Worm (Caenorhabditis elegans) whole organism, mixed stage, embryonic: ENCODE measurements around the gene F38A5.6.

Experiments
- M03D4.4 ChIP-seq: sonication (generic microtip); optimal IDR thresholded peaks from 2 replicates; lab custom pipeline; 2017; ENCODE audit warnings: mild to moderate bottlenecking, missing genetic modification characterization, missing compliant biosample characterization
- bed-3 ChIP-seq: fragments of 200-800 bp; sonication (Bioruptor generic); optimal IDR thresholded peaks from 3 replicates; lab custom pipeline; 2018; ENCODE audit warnings: mild to moderate bottlenecking, missing genetic modification characterization, moderate library complexity, missing compliant biosample characterization
- blmp-1 ChIP-seq: fragments of 150-350 bp; optimal IDR thresholded peaks from 2 replicates; lab custom pipeline; 2014; ENCODE audit warnings: missing biosample characterization, missing genetic modification characterization
- ceh-39 ChIP-seq: fragments of 150-350 bp; optimal IDR thresholded peaks from 2 replicates; lab custom pipeline; 2014; ENCODE audit warnings: missing biosample characterization, missing genetic modification characterization
- ceh-43 ChIP-seq: fragments of 200-800 bp; sonication (Bioruptor generic); optimal IDR thresholded peaks from 2 replicates; lab custom pipeline; 2018; ENCODE audit warnings: mild to moderate bottlenecking, missing genetic modification characterization, moderate library complexity, missing compliant biosample characterization
- ceh-83 ChIP-seq: fragments of 200-800 bp; sonication (Bioruptor generic); optimal IDR thresholded peaks from 2 replicates; lab custom pipeline; 2018; ENCODE audit warnings: mild to moderate bottlenecking, missing genetic modification characterization, missing compliant biosample characterization
- ces-1 ChIP-seq: fragments of 150-350 bp; optimal IDR thresholded peaks from 2 replicates; lab custom pipeline; 2014; ENCODE audit warnings: missing biosample characterization, missing genetic modification reagents, missing genetic modification characterization
- cnd-1 ChIP-seq: fragments of 200-800 bp; sonication (Bioruptor generic); optimal IDR thresholded peaks from 2 replicates; lab custom pipeline; 2018; ENCODE audit warnings: mild to moderate bottlenecking, missing genetic modification characterization, missing compliant biosample characterization
- drap-1 ChIP-seq: fragments of 200-800 bp; sonication (Bioruptor generic); optimal IDR thresholded peaks from 3 replicates; lab custom pipeline; 2018; ENCODE audit warnings: mild to moderate bottlenecking, missing genetic modification characterization, missing compliant biosample characterization
- elt-1 ChIP-seq: sonication (generic microtip); optimal IDR thresholded peaks from 2 replicates; lab custom pipeline; 2017; ENCODE audit warnings: missing genetic modification characterization, mild to moderate bottlenecking, missing compliant biosample characterization, antibody characterized with exemption, moderate library complexity, borderline replicate concordance; ENCODE audit not compliant: insufficient read depth
- elt-3 ChIP-seq: fragments of 150-350 bp; optimal IDR thresholded peaks from 2 replicates; lab custom pipeline; 2014; ENCODE audit warnings: missing biosample characterization, missing genetic modification characterization
- flh-1 ChIP-seq: fragments of 200-800 bp; sonication (Bioruptor generic); optimal IDR thresholded peaks from 2 replicates; lab custom pipeline; 2018; ENCODE audit warnings: mild to moderate bottlenecking, missing genetic modification characterization, moderate library complexity, missing compliant biosample characterization
- ham-2 ChIP-seq: fragments of 200-800 bp; sonication (Bioruptor generic); optimal IDR thresholded peaks from 2 replicates; lab custom pipeline; 2018; ENCODE audit warnings: mild to moderate bottlenecking, missing genetic modification characterization, missing compliant biosample characterization
- hlh-1 ChIP-seq: fragments of 150-350 bp; optimal IDR thresholded peaks from 2 replicates; lab custom pipeline; 2014; ENCODE audit warnings: missing biosample characterization, missing genetic modification reagents, missing genetic modification characterization
- lin-13 ChIP-seq: fragments of 150-350 bp; optimal IDR thresholded peaks from 2 replicates; lab custom pipeline; 2014; ENCODE audit warnings: missing biosample characterization, missing genetic modification characterization
- lin-32 ChIP-seq: fragments of 200-800 bp; sonication (Bioruptor generic); optimal IDR thresholded peaks from 2 replicates; lab custom pipeline; 2018; ENCODE audit warnings: mild to moderate bottlenecking, missing genetic modification characterization, missing compliant biosample characterization
- lsy-2 ChIP-seq: fragments of 150-350 bp; optimal IDR thresholded peaks from 2 replicates; lab custom pipeline; 2014; ENCODE audit warnings: missing biosample characterization, missing genetic modification characterization
- mab-5 ChIP-seq: fragments of 150-350 bp; optimal IDR thresholded peaks from 2 replicates; lab custom pipeline; 2014; ENCODE audit warnings: missing biosample characterization, missing genetic modification characterization
- mep-1 ChIP-seq: fragments of 150-350 bp; optimal IDR thresholded peaks from 2 replicates; lab custom pipeline; 2017; ENCODE audit warnings: missing biosample characterization, missing genetic modification reagents, missing genetic modification characterization, inconsistent platforms
- mls-2 ChIP-seq: sonication (generic microtip); optimal IDR thresholded peaks from 2 replicates; lab custom pipeline; 2016; ENCODE audit warnings: mild to moderate bottlenecking, missing genetic modification characterization, moderate library complexity, missing compliant biosample characterization
- nhr-12 ChIP-seq: fragments of 150-350 bp; optimal IDR thresholded peaks from 2 replicates; lab custom pipeline; 2014; ENCODE audit warnings: missing biosample characterization, missing genetic modification characterization
- nhr-2 ChIP-seq: fragments of 150-350 bp; optimal IDR thresholded peaks from 2 replicates; lab custom pipeline; 2014; ENCODE audit warnings: missing biosample characterization, missing genetic modification characterization
- nhr-237 ChIP-seq: fragments of 150-350 bp; optimal IDR thresholded peaks from 2 replicates; lab custom pipeline; 2014; ENCODE audit warnings: missing biosample characterization, missing genetic modification characterization
- nhr-28 ChIP-seq: fragments of 150-350 bp; optimal IDR thresholded peaks from 2 replicates; lab custom pipeline; 2014; ENCODE audit warnings: missing biosample characterization, missing genetic modification characterization
- nhr-76 ChIP-seq: sonication (generic microtip); optimal IDR thresholded peaks from 2 replicates; lab custom pipeline; 2017; ENCODE audit warnings: missing biosample characterization, missing genetic modification characterization
- pha-4 ChIP-seq: fragments of 150-350 bp; optimal IDR thresholded peaks from 2 replicates; lab custom pipeline; 2018; ENCODE audit warnings: missing biosample characterization, missing genetic modification reagents, missing genetic modification characterization
- sem-2 ChIP-seq: fragments of 200-800 bp; sonication (Bioruptor generic); optimal IDR thresholded peaks from 2 replicates; lab custom pipeline; 2018; ENCODE audit warnings: mild to moderate bottlenecking, missing genetic modification characterization, missing compliant biosample characterization
- snpc-4 ChIP-seq: fragments of 150-350 bp; optimal IDR thresholded peaks from 2 replicates; lab custom pipeline; 2014; ENCODE audit warnings: missing biosample characterization, missing genetic modification characterization
- sptf-1 ChIP-seq: sonication (generic microtip); optimal IDR thresholded peaks from 2 replicates; lab custom pipeline; 2017; ENCODE audit warnings: mild to moderate bottlenecking, missing genetic modification characterization, moderate library complexity, missing compliant biosample characterization
- tbx-8 ChIP-seq: fragments of 200-800 bp; sonication (Bioruptor generic); optimal IDR thresholded peaks from 2 replicates; lab custom pipeline; 2018; ENCODE audit warnings: mild to moderate bottlenecking, missing genetic modification characterization, moderate library complexity, missing compliant biosample characterization
- unc-120 ChIP-seq: sonication (generic microtip); optimal IDR thresholded peaks from 2 replicates; lab custom pipeline; 2017; ENCODE audit warnings: missing genetic modification characterization, missing compliant biosample characterization; ENCODE audit not compliant: poor library complexity, severe bottlenecking
- unc-39 ChIP-seq: fragments of 150-350 bp; optimal IDR thresholded peaks from 2 replicates; lab custom pipeline; 2014; ENCODE audit warnings: missing biosample characterization, missing genetic modification characterization
- unc-62 ChIP-seq: fragments of 150-350 bp; optimal IDR thresholded peaks from 2 replicates; lab custom pipeline; 2014; ENCODE audit warnings: missing biosample characterization, missing genetic modification reagents, missing genetic modification characterization
- zip-8 ChIP-seq: fragments of 150-350 bp; optimal IDR thresholded peaks from 2 replicates; lab custom pipeline; 2014; ENCODE audit warnings: missing biosample characterization, missing genetic modification characterization
- ztf-11 ChIP-seq: fragments of 150-350 bp; optimal IDR thresholded peaks from 2 replicates; lab custom pipeline; 2014; ENCODE audit warnings: missing biosample characterization, missing genetic modification characterization

Gene F38A5.6

DNA sequence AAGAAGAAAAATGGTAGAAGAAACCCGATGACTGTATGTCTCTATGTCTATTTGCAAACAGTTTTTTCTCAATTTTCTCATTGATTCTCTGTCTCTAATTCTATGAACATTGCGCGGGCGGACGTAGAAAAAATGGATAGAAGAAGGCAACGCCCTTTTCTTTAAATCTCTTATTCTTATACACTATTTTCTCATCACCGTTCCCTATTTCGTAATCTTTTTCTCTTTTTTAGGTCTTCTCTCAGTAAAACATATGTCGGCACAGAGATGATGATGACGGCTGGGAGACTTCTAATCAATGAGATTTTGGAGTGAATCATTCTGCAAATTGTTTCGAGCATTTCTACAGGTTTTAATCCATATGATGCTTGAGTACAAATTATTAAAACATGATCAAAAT, 24.9 kb upstream of the F38A5.6 start:
- TF ChIP-seq elt-3 (tag; lab: Kevin White, UChicago) = no peak
- TF ChIP-seq lin-13 (tag; lab: Kevin White, UChicago) = no peak
- TF ChIP-seq ham-2 (GFP tag; lab: Kevin White, UChicago) = no peak
- no peak for TF ChIP-seq ztf-11 (tag; lab: Kevin White, UChicago)
- TF ChIP-seq ceh-39 (tag; lab: Kevin White, UChicago) = no peak
- no peak for TF ChIP-seq bed-3 (GFP tag; lab: Kevin White, UChicago)
- no peak for TF ChIP-seq zip-8 (tag; lab: Kevin White, UChicago)
- no peak for TF ChIP-seq lsy-2 (tag; lab: Kevin White, UChicago)
- TF ChIP-seq unc-62 (GFP tag; lab: Kevin White, UChicago) = no peak
- TF ChIP-seq mab-5 (tag; lab: Kevin White, UChicago) = no peak

- no peak for TF ChIP-seq bed-3 (GFP tag; lab: Kevin White, UChicago)
- TF ChIP-seq ces-1 (GFP tag; lab: Kevin White, UChicago) = no peak
- TF ChIP-seq lin-32 = no peak
- TF ChIP-seq nhr-76 (tag; lab: Kevin White, UChicago) = no peak
- TF ChIP-seq unc-62 (GFP tag; lab: Kevin White, UChicago) = no peak
These were observed 24.1 kb upstream of the F38A5.6 start, which contains the start of gene C01B10.3 for ce11 chrIV:6621252-6621651. C01B10.3 (minus strand) TSS chrIV:6621352.

DNA sequence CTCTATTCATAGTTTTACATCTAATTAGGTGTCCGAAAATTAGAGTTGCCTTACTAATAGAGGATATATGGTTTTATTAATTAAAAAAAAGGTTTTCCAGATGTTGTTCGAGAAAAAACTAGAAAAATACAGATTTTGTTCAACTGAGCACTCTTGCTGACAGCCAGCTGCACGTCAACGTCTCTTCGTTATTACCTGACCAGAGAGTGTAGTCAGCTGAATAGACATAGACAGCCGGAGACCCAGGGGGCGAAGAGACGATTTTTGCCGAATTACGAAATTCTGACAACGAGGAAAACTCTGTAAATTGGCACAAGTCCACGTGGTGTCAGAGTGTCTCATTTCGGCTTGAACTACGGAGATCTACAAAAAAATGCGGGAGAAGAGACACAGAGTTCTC, 21.4 kb upstream of the F38A5.6 start:
- TF ChIP-seq cnd-1 (tag; lab: Kevin White, UChicago) (no peak), sem-2 (GFP tag; lab: Kevin White, UChicago) (no peak), mab-5 (tag; lab: Kevin White, UChicago) (no peak), nhr-237 (tag; lab: Kevin White, UChicago) (no peak), mep-1 (tag; lab: Kevin White, UChicago) (no peak), nhr-12 (tag; lab: Kevin White, UChicago) (no peak), unc-120 (tag; lab: Kevin White, UChicago) (no peak), ham-2 (GFP tag; lab: Kevin White, UChicago) (no peak), zip-8 (tag; lab: Kevin White, UChicago) (no peak), sptf-1 (tag; lab: Kevin White, UChicago) (no peak), flh-1 (GFP tag; lab: Kevin White, UChicago) (no peak), snpc-4 (tag; lab: Kevin White, UChicago) (no peak), mls-2 (tag; lab: Kevin White, UChicago) (no peak), drap-1 (GFP tag; lab: Kevin White, UChicago) (no peak)

- TF ChIP-seq lin-13 (tag; lab: Kevin White, UChicago) = no peak
- TF ChIP-seq ceh-39 (tag; lab: Kevin White, UChicago) = no peak
- TF ChIP-seq ham-2 (GFP tag; lab: Kevin White, UChicago) = no peak
- no peak for TF ChIP-seq tbx-8 (GFP tag; lab: Kevin White, UChicago)
- TF ChIP-seq pha-4 = no peak
- no peak for TF ChIP-seq bed-3 (GFP tag; lab: Kevin White, UChicago)
- TF ChIP-seq snpc-4 (tag; lab: Kevin White, UChicago) = no peak
- TF ChIP-seq unc-39 (tag; lab: Kevin White, UChicago) = no peak
- no peak for TF ChIP-seq zip-8 (tag; lab: Kevin White, UChicago)
- TF ChIP-seq ceh-83 (GFP tag; lab: Kevin White, UChicago) = no peak
- TF ChIP-seq sem-2 (GFP tag; lab: Kevin White, UChicago) = no peak
- no peak for TF ChIP-seq lsy-2 (tag; lab: Kevin White, UChicago)
- TF ChIP-seq hlh-1 (tag; lab: Kevin White, UChicago) = no peak
These were observed 16.1 kb upstream of the F38A5.6 start, which contains the start of gene drh-1 for ce11 chrIV:6613296-6613695. drh-1 (minus strand) TSS chrIV:6613353.

- TF ChIP-seq ceh-39 (tag; lab: Kevin White, UChicago) (no peak), snpc-4 (tag; lab: Kevin White, UChicago) (no peak), mep-1 (tag; lab: Kevin White, UChicago) (no peak), M03D4.4 (tag; lab: Kevin White, UChicago) (no peak), drap-1 (GFP tag; lab: Kevin White, UChicago) (no peak), nhr-28 (tag; lab: Kevin White, UChicago) (no peak), ces-1 (GFP tag; lab: Kevin White, UChicago) (no peak), blmp-1 (tag; lab: Kevin White, UChicago) (no peak), zip-8 (tag; lab: Kevin White, UChicago) (no peak), unc-62 (GFP tag; lab: Kevin White, UChicago) (no peak), ham-2 (GFP tag; lab: Kevin White, UChicago) (no peak), cnd-1 (tag; lab: Kevin White, UChicago) (no peak), ceh-43 (GFP tag; lab: Kevin White, UChicago) (no peak), unc-120 (tag; lab: Kevin White, UChicago) (no peak), elt-1 (no peak), nhr-2 (tag; lab: Kevin White, UChicago) (no peak), nhr-12 (tag; lab: Kevin White, UChicago) (no peak), nhr-76 (tag; lab: Kevin White, UChicago) (no peak), bed-3 (GFP tag; lab: Kevin White, UChicago) (no peak)
These were observed 9.9 kb upstream of the F38A5.6 start for ce11 chrIV:6607059-6607458.
